Fruit fly (Drosophila melanogaster) whole organism, embryonic: Measurements from ENCODE around the gene Ssu72.

ENCODE experiments used
- B-H1 ChIP-seq: fragments of 200-800 bp; sonication (Bioruptor generic); IDR thresholded peaks from 3 replicates; pipeline ENCODE4 v1.3.6; 2022; ENCODE audit warnings: missing biosample characterization, missing genetic modification characterization
- Bdp1 ChIP-seq: fragments of 200-800 bp; sonication (Bioruptor generic); optimal IDR thresholded peaks from 3 replicates; lab custom pipeline; 2016; ENCODE audit warnings: missing biosample characterization, missing genetic modification characterization
- CG10543 ChIP-seq: fragments of 200-800 bp; sonication (Bioruptor generic); optimal IDR thresholded peaks from 3 replicates; lab custom pipeline; 2017; ENCODE audit warnings: missing biosample characterization, mild to moderate bottlenecking, missing genetic modification characterization, moderate library complexity
- CG10565 ChIP-seq: fragments of 200-800 bp; sonication (Bioruptor generic); optimal IDR thresholded peaks from 3 replicates; lab custom pipeline; 2016; ENCODE audit warnings: missing biosample characterization, mild to moderate bottlenecking, missing genetic modification characterization
- CG11398 ChIP-seq: fragments of 200-800 bp; sonication (Bioruptor generic); optimal IDR thresholded peaks from 2 replicates; lab custom pipeline; 2016; ENCODE audit warnings: missing biosample characterization, missing genetic modification characterization
- CG12155 ChIP-seq: fragments of 200-800 bp; sonication (Bioruptor generic); optimal IDR thresholded peaks from 3 replicates; lab custom pipeline; 2016; ENCODE audit warnings: missing biosample characterization, missing genetic modification characterization
- CG12744 ChIP-seq: fragments of 200-800 bp; sonication (Bioruptor generic); optimal IDR thresholded peaks from 2 replicates; lab custom pipeline; 2016; ENCODE audit warnings: missing biosample characterization, missing genetic modification characterization
- CG12769 ChIP-seq: fragments of 200-800 bp; sonication (Bioruptor generic); optimal IDR thresholded peaks from 2 replicates; lab custom pipeline; 2019; ENCODE audit warnings: missing biosample characterization, mild to moderate bottlenecking, missing genetic modification characterization, moderate library complexity
- CG13424 ChIP-seq: fragments of 200-800 bp; sonication (Bioruptor generic); optimal IDR thresholded peaks from 2 replicates; lab custom pipeline; 2019; ENCODE audit warnings: missing biosample characterization, mild to moderate bottlenecking, missing genetic modification characterization, moderate library complexity
- CG13775 ChIP-seq: fragments of 200-800 bp; sonication (Bioruptor generic); optimal IDR thresholded peaks from 3 replicates; lab custom pipeline; 2017; ENCODE audit warnings: missing biosample characterization, mild to moderate bottlenecking, missing genetic modification characterization
- CG14667 ChIP-seq: fragments of 200-800 bp; sonication (Bioruptor generic); IDR thresholded peaks from 2 replicates; pipeline ENCODE4 v1.3.6; 2022; ENCODE audit warnings: missing biosample characterization, missing genetic modification characterization
- CG1647 ChIP-seq: fragments of 200-800 bp; sonication (Bioruptor generic); optimal IDR thresholded peaks from 3 replicates; lab custom pipeline; 2016; ENCODE audit warnings: missing biosample characterization, missing genetic modification characterization
- CG16863 ChIP-seq: fragments of 200-800 bp; sonication (Bioruptor generic); optimal IDR thresholded peaks from 3 replicates; lab custom pipeline; 2016; ENCODE audit warnings: missing biosample characterization, missing genetic modification characterization
- CG17359 ChIP-seq: fragments of 200-800 bp; sonication (Bioruptor generic); optimal IDR thresholded peaks from 3 replicates; lab custom pipeline; 2018; ENCODE audit warnings: missing biosample characterization, mild to moderate bottlenecking, missing genetic modification characterization, moderate library complexity
- CG18011 ChIP-seq: fragments of 200-800 bp; sonication (Bioruptor generic); optimal IDR thresholded peaks from 2 replicates; lab custom pipeline; 2017; ENCODE audit warnings: missing biosample characterization, missing genetic modification characterization, mild to moderate bottlenecking, moderate library complexity, missing genotype
- CG18476 ChIP-seq: fragments of 200-800 bp; sonication (Bioruptor generic); optimal IDR thresholded peaks from 2 replicates; lab custom pipeline; 2016; ENCODE audit warnings: missing biosample characterization, mild to moderate bottlenecking, missing genetic modification characterization
- CG18599 ChIP-seq: fragments of 200-800 bp; sonication (Bioruptor generic); optimal IDR thresholded peaks from 3 replicates; lab custom pipeline; 2017; ENCODE audit warnings: missing biosample characterization, missing genetic modification characterization, mild to moderate bottlenecking, moderate library complexity, missing genetic modification reagents
- CG18619 ChIP-seq: fragments of 200-800 bp; sonication (Bioruptor generic); optimal IDR thresholded peaks from 3 replicates; lab custom pipeline; 2017; ENCODE audit warnings: missing biosample characterization, mild to moderate bottlenecking, missing genetic modification characterization
- CG2889 ChIP-seq: fragments of 200-800 bp; sonication (Bioruptor generic); IDR thresholded peaks from 3 replicates; pipeline ENCODE4 v1.3.6; 2022; ENCODE audit warnings: missing biosample characterization, missing genetic modification characterization
- CG31441 ChIP-seq: fragments of 200-800 bp; sonication (Bioruptor generic); IDR thresholded peaks from 2 replicates; pipeline ENCODE4 v1.3.6; 2022; ENCODE audit warnings: missing biosample characterization, missing genetic modification characterization
- CG3407 ChIP-seq: fragments of 200-800 bp; sonication (Bioruptor generic); optimal IDR thresholded peaks from 2 replicates; lab custom pipeline; 2018; ENCODE audit warnings: missing biosample characterization, mild to moderate bottlenecking, missing genetic modification characterization
- CG6272 ChIP-seq: fragments of 200-800 bp; sonication (Bioruptor generic); IDR thresholded peaks from 2 replicates; pipeline ENCODE4 v1.3.6; 2022; ENCODE audit warnings: missing biosample characterization, missing genetic modification characterization
- CG7357 ChIP-seq: fragments of 200-800 bp; sonication (Bioruptor generic); IDR thresholded peaks from 3 replicates; pipeline ENCODE4 v1.3.6; 2022; ENCODE audit warnings: missing biosample characterization, missing genetic modification characterization
- CG9817 ChIP-seq: fragments of 200-800 bp; sonication (Bioruptor generic); optimal IDR thresholded peaks from 2 replicates; lab custom pipeline; 2018; ENCODE audit warnings: missing biosample characterization, mild to moderate bottlenecking, missing genetic modification characterization, moderate library complexity
- Elba2 ChIP-seq: fragments of 200-800 bp; sonication (Bioruptor generic); optimal IDR thresholded peaks from 3 replicates; lab custom pipeline; 2016; ENCODE audit warnings: missing biosample characterization, missing genetic modification characterization
- H15 ChIP-seq: fragments of 200-800 bp; sonication (Bioruptor generic); IDR thresholded peaks from 3 replicates; pipeline ENCODE4 v1.3.6; 2022; ENCODE audit warnings: missing biosample characterization, missing genetic modification characterization
- Myb ChIP-seq: fragments of 200-800 bp; sonication (Bioruptor generic); optimal IDR thresholded peaks from 2 replicates; lab custom pipeline; 2016; ENCODE audit warnings: missing biosample characterization, missing genetic modification characterization
- Pdp1 ChIP-seq, 2 experiments: fragments of 200-800 bp; sonication (Bioruptor generic); optimal IDR thresholded peaks; 3 replicates each; lab custom pipeline; 2016; ENCODE audit warnings: missing biosample characterization in 2 of 2, missing genetic modification characterization in 2 of 2, mild to moderate bottlenecking in 1 of 2, moderate library complexity in 1 of 2
- Trl ChIP-seq, 3 experiments: fragments of >200 bp in 2 of 3; fragments of 200-800 bp in 1 of 3; sonication (Bioruptor generic) in 1 of 3; optimal IDR thresholded peaks; 2 replicates in 1 of 3; 3 replicates in 2 of 3; lab custom pipeline; 2016 to 2017; ENCODE audit warnings: missing biosample characterization in 1 of 3, missing genetic modification characterization in 1 of 3
- Vsx1 ChIP-seq: fragments of 200-800 bp; sonication (Bioruptor generic); optimal IDR thresholded peaks from 2 replicates; lab custom pipeline; 2017; ENCODE audit warnings: missing biosample characterization, mild to moderate bottlenecking, missing genetic modification characterization, missing genetic modification reagents
- chinmo ChIP-seq: fragments of 200-800 bp; sonication (Bioruptor generic); IDR thresholded peaks from 4 replicates; pipeline ENCODE4 v1.3.6; 2022; ENCODE audit warnings: missing biosample characterization, missing genetic modification characterization; ENCODE audit not compliant: partially characterized antibody
- dmrt99B ChIP-seq: fragments of 200-800 bp; sonication (Bioruptor generic); optimal IDR thresholded peaks from 2 replicates; lab custom pipeline; 2018; ENCODE audit warnings: missing biosample characterization, mild to moderate bottlenecking, missing genetic modification characterization, moderate library complexity
- dysf ChIP-seq: fragments of 200-800 bp; sonication (Bioruptor generic); IDR thresholded peaks from 3 replicates; pipeline ENCODE4 v1.3.6; 2022; ENCODE audit warnings: missing biosample characterization, missing genetic modification characterization
- emc ChIP-seq: fragments of 200-800 bp; sonication (Bioruptor generic); optimal IDR thresholded peaks from 2 replicates; lab custom pipeline; 2016; ENCODE audit warnings: missing biosample characterization, missing genetic modification characterization
- esg ChIP-seq: fragments of 200-800 bp; sonication (Bioruptor generic); conservative IDR thresholded peaks from 2 replicates; pipeline ENCODE4 v1.3.6; 2022; ENCODE audit warnings: missing biosample characterization, missing genetic modification characterization
- fd102C ChIP-seq: fragments of 200-800 bp; sonication (Bioruptor generic); optimal IDR thresholded peaks from 2 replicates; lab custom pipeline; 2018; ENCODE audit warnings: missing biosample characterization, mild to moderate bottlenecking, missing genetic modification characterization, moderate library complexity
- fd3F ChIP-seq: fragments of 200-800 bp; sonication (Bioruptor generic); optimal IDR thresholded peaks from 2 replicates; lab custom pipeline; 2018; ENCODE audit warnings: missing biosample characterization, mild to moderate bottlenecking, missing genetic modification characterization, moderate library complexity
- gfzf ChIP-seq: fragments of 200-800 bp; sonication (Bioruptor generic); optimal IDR thresholded peaks from 2 replicates; lab custom pipeline; 2016; ENCODE audit warnings: missing biosample characterization, mild to moderate bottlenecking, missing genetic modification characterization, moderate library complexity
- hbn ChIP-seq: fragments of 200-800 bp; sonication (Bioruptor generic); IDR thresholded peaks from 2 replicates; pipeline ENCODE4 v1.3.6; 2022; ENCODE audit warnings: missing biosample characterization, missing genetic modification characterization; ENCODE audit not compliant: partially characterized antibody
- jing ChIP-seq: fragments of 200-800 bp; sonication (Bioruptor generic); optimal IDR thresholded peaks from 2 replicates; lab custom pipeline; 2018; ENCODE audit warnings: missing biosample characterization, mild to moderate bottlenecking, missing genetic modification characterization
- pnt ChIP-seq: fragments of 200-800 bp; sonication (Bioruptor generic); optimal IDR thresholded peaks from 3 replicates; lab custom pipeline; 2016; ENCODE audit warnings: missing biosample characterization, missing genetic modification characterization
- pum ChIP-seq: fragments of 200-800 bp; sonication (Bioruptor generic); optimal IDR thresholded peaks from 2 replicates; lab custom pipeline; 2016; ENCODE audit warnings: missing biosample characterization, missing genetic modification characterization
- ro ChIP-seq: fragments of 200-800 bp; sonication (Bioruptor generic); IDR thresholded peaks from 2 replicates; pipeline ENCODE4 v1.3.6; 2022; ENCODE audit warnings: missing biosample characterization, missing genetic modification characterization
- salm ChIP-seq: fragments of 200-800 bp; sonication (Bioruptor generic); optimal IDR thresholded peaks from 2 replicates; lab custom pipeline; 2018; ENCODE audit warnings: missing biosample characterization, mild to moderate bottlenecking, missing genetic modification characterization
- sd ChIP-seq: fragments of 200-800 bp; sonication (Bioruptor generic); optimal IDR thresholded peaks from 3 replicates; lab custom pipeline; 2018; ENCODE audit warnings: missing biosample characterization, mild to moderate bottlenecking, missing genetic modification characterization, moderate library complexity
- slbo ChIP-seq: fragments of 200-800 bp; sonication (Bioruptor generic); IDR thresholded peaks from 2 replicates; pipeline ENCODE4 v1.3.6; 2022; ENCODE audit warnings: missing biosample characterization, missing genetic modification characterization
- tio ChIP-seq: fragments of 200-800 bp; sonication (Bioruptor generic); optimal IDR thresholded peaks from 2 replicates; lab custom pipeline; 2017; ENCODE audit warnings: missing biosample characterization, missing genetic modification characterization, inconsistent platforms
- toy ChIP-seq: fragments of 200-800 bp; sonication (Bioruptor generic); IDR thresholded peaks from 2 replicates; pipeline ENCODE4 v1.3.6; 2022; ENCODE audit warnings: missing biosample characterization, missing genetic modification characterization
- wor ChIP-seq: fragments of 200-800 bp; sonication (Bioruptor generic); IDR thresholded peaks from 2 replicates; pipeline ENCODE4 v1.3.6; 2022; ENCODE audit warnings: missing biosample characterization, missing genetic modification characterization

Ssu72 gene

DNA sequence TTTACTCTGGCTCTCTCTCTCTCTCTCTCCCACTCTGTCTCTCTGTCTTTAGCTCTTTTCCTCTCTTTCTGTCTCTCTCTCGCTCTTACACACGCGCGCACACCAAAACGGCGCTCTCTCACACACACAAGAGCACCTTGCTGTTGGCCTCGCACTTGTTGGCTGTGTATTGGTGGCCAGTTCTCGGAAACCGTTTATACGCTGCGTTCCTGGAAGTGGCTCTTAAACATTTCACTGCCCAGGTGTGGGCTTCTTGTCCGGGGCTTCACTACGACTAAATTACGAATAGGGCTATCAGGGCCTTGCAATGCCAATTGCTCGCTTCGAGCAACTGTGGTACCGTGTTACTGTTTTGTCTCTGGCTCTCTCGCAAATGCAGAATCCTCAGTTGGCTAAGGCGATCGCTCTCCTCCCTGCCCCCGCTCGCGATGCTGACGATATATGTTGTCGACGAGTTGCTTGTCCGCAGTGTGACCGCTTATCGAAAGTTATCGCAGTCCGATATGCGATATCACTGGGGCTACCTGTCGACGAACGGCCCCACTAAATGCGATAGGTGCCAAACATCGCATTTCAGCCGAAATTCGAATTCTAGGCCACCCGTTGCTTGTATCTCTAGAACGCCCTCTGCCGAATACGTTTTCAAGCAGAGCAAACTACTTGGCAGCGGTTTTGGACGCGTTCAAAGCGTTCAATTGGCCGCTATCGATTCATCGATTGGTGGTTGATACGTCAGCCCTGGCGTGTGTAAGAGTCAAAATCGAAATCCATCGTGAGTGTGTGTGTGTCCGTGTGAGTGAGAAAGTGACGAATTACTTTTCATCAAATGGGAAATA, 18.9 kb downstream of the Ssu72 start, which contains the start of the genes dome and Ubqn (continued):
- TF ChIP-seq chinmo (GFP tag; lab: Robert Waterston, UW) (peak; percentile 85), emc (GFP tag; lab: Kevin White, UChicago) (no peak), CG18619 (no peak), CG10543 (GFP tag; lab: Kevin White, UChicago) (peak; percentile 77), CG1647 (GFP tag; lab: Kevin White, UChicago) (no peak), hbn (GFP tag; lab: Robert Waterston, UW) (peak; percentile 87), dmrt99B (no peak), CG3407 (GFP tag; lab: Kevin White, UChicago) (no peak), sd (tag; lab: Kevin White, UChicago) (no peak), CG12769 (peak; percentile 37), H15 (no peak), Pdp1 (GFP tag; optimal IDR thresholded peaks at IDR 0.05; lab: Kevin White, UChicago) (peak in 1 of 2 experiments; percentile 36), esg (GFP tag; lab: Robert Waterston, UW) (no peak), slbo (GFP tag; lab: Robert Waterston, UW) (no peak), dysf (no peak), B-H1 (GFP tag; lab: Robert Waterston, UW) (no peak), toy (GFP tag; lab: Robert Waterston, UW) (no peak), CG18476 (GFP tag; lab: Kevin White, UChicago) (no peak), CG13424 (tag; lab: Kevin White, UChicago) (peak; percentile 3), CG9817 (no peak), gfzf (GFP tag; lab: Kevin White, UChicago) (peak; percentile 74), Bdp1 (no peak), CG11398 (GFP tag; lab: Kevin White, UChicago) (no peak), wor (GFP tag; lab: Robert Waterston, UW) (no peak), CG13775 (GFP tag; lab: Kevin White, UChicago) (peak; percentile 16), Myb (peak; percentile 68), CG16863 (peak; percentile 46), CG12155 (GFP tag; lab: Kevin White, UChicago) (peak; percentile 78), CG12744 (GFP tag; lab: Kevin White, UChicago) (no peak), jing (GFP tag; lab: Kevin White, UChicago) (no peak), CG17359 (tag; lab: Kevin White, UChicago) (no peak), fd3F (GFP tag; lab: Kevin White, UChicago) (no peak), CG18599 (GFP tag; lab: Kevin White, UChicago) (peak; percentile 35), salm (tag; lab: Kevin White, UChicago) (no peak), CG14667 (no peak), CG31441 (GFP tag; lab: Robert Waterston, UW) (no peak), Vsx1 (GFP tag; lab: Kevin White, UChicago) (no peak), CG7357 (GFP tag; lab: Robert Waterston, UW) (no peak), pnt (GFP tag; lab: Kevin White, UChicago) (no peak), CG6272 (GFP tag; lab: Robert Waterston, UW) (0 out of 2 replicates have a peak, but pooled peaks have one; percentile 14), CG18011 (GFP tag; lab: Kevin White, UChicago) (no peak), ro (no peak), fd102C (GFP tag; lab: Kevin White, UChicago) (no peak), Trl (optimal IDR thresholded peaks at IDR 0.05; lab: Kevin White, UChicago) (peak; percentile 98), Trl (GFP tag; optimal IDR thresholded peaks at IDR 0.05; lab: Kevin White, UChicago) (peak; percentile 22), CG10565 (no peak), Elba2 (no peak), pum (no peak), CG2889 (GFP tag; lab: Robert Waterston, UW) (no peak), tio (no peak)
